Fruit fly (Drosophila melanogaster) whole organism: Measurements from ENCODE around the gene Atg12.

ENCODE experiments used
- CG8478 ChIP-seq: fragments of >200 bp; optimal IDR thresholded peaks from 2 replicates; lab custom pipeline; 2018; ENCODE audit warnings: inconsistent platforms
- Dll ChIP-seq: fragments of >200 bp; optimal IDR thresholded peaks from 2 replicates; lab custom pipeline; 2017
- EcR ChIP-seq, 2 experiments: fragments of >200 bp; optimal IDR thresholded peaks; 2 replicates each; lab custom pipeline; 2017; ENCODE audit warnings: missing biosample characterization in 2 of 2, missing genetic modification characterization in 2 of 2, missing genetic modification reagents in 2 of 2
- pan ChIP-seq: fragments of >200 bp; optimal IDR thresholded peaks from 2 replicates; lab custom pipeline; 2017
- psq ChIP-seq: fragments of >200 bp; optimal IDR thresholded peaks from 2 replicates; lab custom pipeline; 2017
- usp ChIP-seq: fragments of >200 bp; optimal IDR thresholded peaks from 2 replicates; lab custom pipeline; 2017; ENCODE audit warnings: missing biosample characterization, missing genetic modification characterization, mixed read lengths

Gene Atg12

DNA sequence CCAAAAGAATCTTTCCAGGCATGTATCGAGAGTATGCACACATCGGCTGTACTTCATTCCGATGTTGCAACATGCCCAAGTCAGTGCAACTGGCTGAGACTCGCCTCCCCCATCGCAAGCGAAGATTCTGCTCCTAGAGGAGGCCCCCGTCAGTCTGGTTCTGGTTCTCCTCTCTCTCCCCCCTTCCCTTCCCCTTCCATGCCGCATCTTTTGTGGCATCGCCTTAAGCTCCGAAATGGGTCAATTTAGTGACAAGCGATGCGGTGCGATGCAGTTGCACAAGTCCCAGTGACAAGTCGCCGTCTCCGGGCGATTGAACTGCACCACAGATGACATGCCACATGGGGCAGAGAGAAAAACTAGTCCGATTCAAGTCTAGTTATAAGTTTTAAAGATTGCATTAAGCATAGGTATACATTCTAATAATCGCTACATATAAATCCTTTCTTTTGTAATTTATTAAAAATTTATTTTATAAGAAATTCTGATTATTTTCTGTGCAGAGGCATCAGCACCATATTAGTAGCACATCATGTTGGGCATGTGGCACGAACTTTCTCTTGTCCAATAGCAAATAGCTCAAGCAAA lies 27.6 kb upstream of the Atg12 start:
- TF ChIP-seq pan (lab: Kevin White, UChicago) (no peak), CG8478 (no peak), psq (no peak), usp (GFP tag; lab: Kevin White, UChicago) (no peak), Dll (lab: Kevin White, UChicago) (no peak), EcR (GFP tag; optimal IDR thresholded peaks at IDR 0.05; lab: Kevin White, UChicago) (no peak)

DNA sequence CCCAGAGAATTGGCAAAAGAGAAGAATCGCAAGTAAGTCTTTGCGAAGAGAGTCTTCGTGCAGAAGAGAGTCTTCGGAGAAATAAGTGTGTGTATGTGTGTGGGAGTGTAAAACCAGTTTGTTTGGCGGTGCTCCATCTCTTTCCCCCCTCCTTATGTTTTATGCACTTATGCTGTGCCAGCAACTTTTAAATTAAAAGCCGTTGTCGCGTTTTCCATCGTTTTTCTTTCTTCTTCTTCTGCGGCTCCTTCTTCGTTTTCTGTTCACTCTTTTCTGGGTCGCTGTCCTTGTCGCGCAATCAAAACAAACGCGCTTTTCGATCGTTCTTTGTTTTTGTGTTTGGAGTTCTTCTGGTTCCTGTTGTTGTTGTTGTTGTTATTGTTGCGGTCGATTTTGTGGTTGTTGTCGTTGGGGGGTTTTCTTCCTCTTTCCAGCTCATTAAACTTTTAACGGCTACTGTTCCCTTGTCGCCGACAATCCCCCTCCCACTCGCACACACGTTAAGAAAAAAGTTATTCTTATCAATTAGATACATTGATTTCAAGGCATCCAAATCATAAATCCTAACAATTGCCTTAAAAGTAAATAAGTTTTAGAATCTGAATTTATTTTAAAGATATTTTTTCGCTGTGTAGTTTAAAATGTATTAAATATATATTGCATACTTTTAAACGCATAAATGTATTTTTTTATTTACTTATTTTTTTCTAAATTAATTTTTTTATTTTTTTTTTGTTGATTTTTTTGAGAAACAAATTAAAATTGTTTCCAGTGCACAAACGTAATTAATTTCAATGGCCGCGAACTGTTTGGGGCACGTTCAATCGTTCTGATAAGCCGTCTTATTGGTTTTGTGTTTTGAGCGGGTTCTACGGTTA lies 25.4 kb upstream of the Atg12 start:
- TF ChIP-seq usp (GFP tag; lab: Kevin White, UChicago) (no peak), EcR (GFP tag; optimal IDR thresholded peaks at IDR 0.05; lab: Kevin White, UChicago) (peak in 1 of 2 experiments; percentile 77)

DNA sequence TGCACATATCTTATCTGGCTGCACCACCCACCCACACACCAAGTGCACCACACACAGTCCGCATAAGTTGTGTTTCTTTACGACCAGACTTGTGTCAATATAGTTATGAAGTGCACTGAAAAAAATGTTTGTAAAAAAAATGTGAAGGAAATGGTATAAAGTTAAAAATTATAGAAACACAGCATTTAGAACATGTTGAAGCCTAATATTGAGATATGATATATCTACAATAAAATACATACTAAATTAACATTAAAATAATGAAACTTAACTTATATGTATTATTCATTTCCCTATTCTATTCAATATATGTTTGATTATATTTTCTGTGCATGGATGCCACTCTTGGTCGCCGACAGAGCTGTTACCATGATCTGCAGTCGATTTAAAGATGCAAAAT lies 23.8 kb upstream of the Atg12 start:
- TF ChIP-seq EcR (GFP tag; optimal IDR thresholded peaks at IDR 0.05; lab: Kevin White, UChicago) (no peak), CG8478 (no peak), Dll (lab: Kevin White, UChicago) (no peak), psq (no peak), usp (GFP tag; lab: Kevin White, UChicago) (no peak), pan (lab: Kevin White, UChicago) (no peak)

DNA sequence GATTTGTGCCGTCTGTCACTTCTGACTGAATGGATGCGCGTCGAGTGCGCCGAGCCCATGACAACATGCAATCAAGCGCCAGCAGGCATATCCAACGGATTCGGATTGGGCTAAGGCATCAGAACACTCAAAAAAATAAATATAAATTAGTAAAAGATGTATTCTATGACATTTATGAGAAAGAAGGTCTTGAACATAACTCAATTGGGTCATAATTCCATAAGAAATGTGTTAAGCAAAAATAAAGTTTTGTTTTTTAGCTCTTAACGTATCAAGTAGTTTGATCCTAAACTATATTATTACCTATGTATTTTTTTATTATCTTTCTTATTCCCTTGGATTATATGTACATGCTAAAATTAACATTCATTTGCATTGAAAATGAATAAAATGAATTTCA lies 23.2 kb upstream of the Atg12 start:
- no peak for TF ChIP-seq EcR (GFP tag; optimal IDR thresholded peaks at IDR 0.05; lab: Kevin White, UChicago)
- TF ChIP-seq pan (lab: Kevin White, UChicago), result no peak

DNA sequence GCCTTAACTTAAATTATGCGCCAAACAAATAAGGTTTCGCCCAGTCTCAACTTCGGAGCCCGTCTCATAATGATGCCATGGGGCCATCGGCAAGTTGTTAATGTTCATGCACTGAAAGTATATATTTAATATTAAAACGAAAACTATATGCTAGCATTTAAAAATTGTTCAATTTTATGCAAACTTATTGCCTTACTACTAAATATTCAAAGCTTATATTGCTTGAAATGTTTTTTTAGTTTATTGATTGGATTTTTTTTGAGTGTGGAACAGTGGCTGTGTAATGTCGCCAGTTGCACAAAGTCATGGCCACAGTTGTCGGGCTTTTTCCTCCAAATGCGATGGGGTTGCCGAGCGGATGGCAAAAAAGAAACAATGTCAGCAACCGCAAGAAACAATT lies 22.6 kb upstream of the Atg12 start:
- TF ChIP-seq Dll (lab: Kevin White, UChicago), result no peak
- TF ChIP-seq pan (lab: Kevin White, UChicago), result no peak
- no peak for TF ChIP-seq EcR (GFP tag; optimal IDR thresholded peaks at IDR 0.05; lab: Kevin White, UChicago)
- no peak for TF ChIP-seq psq
- TF ChIP-seq CG8478, result no peak
- no peak for TF ChIP-seq usp (GFP tag; lab: Kevin White, UChicago)

DNA sequence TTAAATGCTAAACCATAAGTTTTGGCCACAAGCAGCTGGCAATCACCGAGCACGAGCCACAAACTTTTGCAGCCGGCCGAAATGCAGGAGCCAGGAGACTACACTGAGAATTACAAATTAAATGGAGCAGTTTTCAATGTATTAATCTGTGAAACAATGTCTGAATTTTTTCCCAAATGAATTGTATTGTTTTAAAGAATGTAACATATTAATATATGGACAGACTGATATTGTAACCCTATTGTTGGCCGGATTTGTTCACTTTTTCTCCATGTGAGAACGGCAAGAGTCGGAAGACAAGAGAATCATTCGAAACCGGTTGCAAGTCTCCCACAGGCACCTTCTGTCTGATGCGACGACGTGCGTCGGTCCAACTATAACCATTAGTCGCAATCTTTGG lies 21.7 kb upstream of the Atg12 start:
- no peak for TF ChIP-seq usp (GFP tag; lab: Kevin White, UChicago)
- no peak for TF ChIP-seq CG8478
- no peak for TF ChIP-seq psq
- no peak for TF ChIP-seq EcR (GFP tag; optimal IDR thresholded peaks at IDR 0.05; lab: Kevin White, UChicago)
- no peak for TF ChIP-seq pan (lab: Kevin White, UChicago)
- TF ChIP-seq Dll (lab: Kevin White, UChicago), result no peak

DNA sequence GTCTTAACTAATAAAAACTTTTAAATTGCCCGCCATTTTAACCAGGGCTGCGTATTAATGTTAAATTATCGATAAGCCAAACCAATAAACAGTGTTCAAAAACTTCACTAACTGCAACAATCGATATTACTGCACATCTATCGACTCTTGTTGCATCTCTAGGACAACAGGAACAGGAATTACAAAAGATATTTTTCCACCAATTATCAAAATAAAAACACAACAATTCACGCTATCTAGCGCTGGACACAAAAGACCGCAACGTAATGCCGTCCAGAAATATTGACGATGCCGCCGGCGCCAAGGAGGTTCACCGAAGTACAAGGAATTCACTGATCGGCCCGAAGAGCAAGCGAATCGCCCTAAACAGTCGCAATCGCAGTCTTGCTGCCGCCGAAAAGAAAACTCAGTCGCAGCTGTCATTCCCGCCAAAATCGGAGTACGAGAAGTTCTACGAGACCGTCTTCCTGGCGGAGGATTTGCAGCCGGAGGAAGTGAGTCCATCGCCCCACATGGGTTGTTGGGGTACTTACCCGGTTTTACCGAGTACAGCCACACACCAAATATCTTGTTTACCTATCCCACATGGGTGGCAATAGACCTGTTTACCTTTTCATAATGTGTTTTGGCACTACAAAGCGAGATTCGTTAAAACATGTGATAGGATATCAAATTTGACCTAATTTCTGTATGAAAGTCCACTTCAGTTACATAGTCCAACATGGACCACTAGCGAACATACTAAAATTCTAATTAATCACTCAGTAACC lies 20.6 kb upstream of the Atg12 start, which contains the start of gene vers:
Gene vers, plus strand, starts transcription at position 136 of the 770 bp plus-strand sequence.
- TF ChIP-seq Dll (lab: Kevin White, UChicago), result no peak
- TF ChIP-seq psq, result no peak
- no peak for TF ChIP-seq usp (GFP tag; lab: Kevin White, UChicago)
- TF ChIP-seq EcR (GFP tag; optimal IDR thresholded peaks at IDR 0.05; lab: Kevin White, UChicago), result no peak
- TF ChIP-seq CG8478, result no peak
- TF ChIP-seq pan (lab: Kevin White, UChicago), result no peak

DNA sequence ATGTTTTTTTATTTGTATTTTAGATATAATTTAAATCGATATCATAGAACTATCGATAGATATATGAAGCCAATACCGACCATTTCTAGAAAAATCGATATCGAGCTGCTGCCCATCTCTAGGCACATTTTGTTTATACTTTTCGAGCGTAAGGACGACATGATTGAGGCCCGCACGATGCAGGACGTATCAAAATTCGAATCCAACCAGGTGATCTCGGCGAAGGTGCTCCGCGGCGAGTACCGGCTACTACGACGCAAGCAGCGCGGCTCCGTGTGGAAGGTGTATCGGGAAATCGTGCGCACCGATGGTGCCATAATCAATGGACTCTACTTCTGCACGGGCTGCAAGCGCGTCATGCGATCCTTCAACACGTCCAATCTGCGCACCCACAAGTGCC lies 18.6 kb upstream of the Atg12 start, which contains the start of gene ssp:
Gene ssp, plus strand, starts transcription at position 102 of the 400 bp plus-strand sequence.
- TF ChIP-seq pan (lab: Kevin White, UChicago), result no peak
- no peak for TF ChIP-seq EcR (GFP tag; optimal IDR thresholded peaks at IDR 0.05; lab: Kevin White, UChicago)
- TF ChIP-seq CG8478, result no peak
- TF ChIP-seq psq, result no peak
- TF ChIP-seq Dll (lab: Kevin White, UChicago), result no peak
- TF ChIP-seq usp (GFP tag; lab: Kevin White, UChicago), result no peak

DNA sequence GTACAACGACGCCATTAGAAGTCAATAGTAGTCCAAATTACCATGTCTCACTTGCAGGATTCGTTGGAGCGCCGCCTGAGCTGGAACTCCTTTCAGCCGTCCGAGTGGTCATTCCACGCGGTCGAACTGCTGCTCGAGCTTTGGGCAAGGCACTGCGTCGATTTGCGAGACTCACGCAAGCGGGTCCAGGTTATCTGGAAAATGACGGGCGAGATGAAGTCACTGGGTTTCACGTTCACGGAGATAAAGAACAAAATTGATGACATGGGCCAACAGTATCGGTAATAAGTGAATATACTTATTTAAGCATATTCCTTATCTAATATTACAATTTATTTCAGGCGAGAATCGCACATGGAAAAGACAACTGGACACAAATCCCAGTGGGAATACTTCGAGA lies 18.1 kb upstream of the Atg12 start:
- TF ChIP-seq EcR (GFP tag; optimal IDR thresholded peaks at IDR 0.05; lab: Kevin White, UChicago), result no peak
- no peak for TF ChIP-seq usp (GFP tag; lab: Kevin White, UChicago)
- TF ChIP-seq Dll (lab: Kevin White, UChicago), result no peak
- TF ChIP-seq pan (lab: Kevin White, UChicago), result no peak
- TF ChIP-seq psq, result no peak
- TF ChIP-seq CG8478, result no peak

DNA sequence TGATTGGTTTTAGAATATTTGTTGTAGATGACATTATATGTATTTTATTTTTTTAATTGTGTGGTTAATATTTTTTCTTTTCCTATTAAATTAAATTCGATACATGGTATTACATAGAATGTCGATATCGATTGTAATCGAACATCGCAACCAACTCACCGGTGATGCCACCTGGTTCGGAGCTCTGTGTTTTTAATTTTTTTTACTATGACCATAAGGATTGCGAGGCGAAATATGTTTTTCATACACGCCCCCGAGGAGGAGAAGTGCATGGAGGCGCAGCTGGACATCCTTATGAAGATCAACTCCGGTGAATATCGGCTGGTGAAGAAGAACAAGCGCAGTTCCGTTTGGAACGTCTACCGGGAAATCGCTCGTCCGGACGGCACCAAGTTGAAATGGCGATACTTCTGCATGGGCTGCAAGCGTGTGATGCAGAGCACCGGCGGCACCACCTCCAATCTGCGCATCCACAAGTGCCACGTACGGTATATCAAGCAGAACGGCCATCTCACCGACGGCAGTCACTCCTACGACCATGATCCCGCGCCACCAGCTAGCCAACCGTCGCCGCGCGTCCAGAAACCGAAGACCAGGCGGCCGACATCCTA lies 16.8 kb upstream of the Atg12 start, which contains the start of gene CG11560:
Gene CG11560, plus strand, starts transcription at position 145 of the 611 bp plus-strand sequence.
- no peak for TF ChIP-seq Dll (lab: Kevin White, UChicago)
- TF ChIP-seq pan (lab: Kevin White, UChicago), result no peak
- TF ChIP-seq psq, result no peak
- TF ChIP-seq usp (GFP tag; lab: Kevin White, UChicago), result no peak
- no peak for TF ChIP-seq EcR (GFP tag; optimal IDR thresholded peaks at IDR 0.05; lab: Kevin White, UChicago)
- TF ChIP-seq CG8478, result no peak

DNA sequence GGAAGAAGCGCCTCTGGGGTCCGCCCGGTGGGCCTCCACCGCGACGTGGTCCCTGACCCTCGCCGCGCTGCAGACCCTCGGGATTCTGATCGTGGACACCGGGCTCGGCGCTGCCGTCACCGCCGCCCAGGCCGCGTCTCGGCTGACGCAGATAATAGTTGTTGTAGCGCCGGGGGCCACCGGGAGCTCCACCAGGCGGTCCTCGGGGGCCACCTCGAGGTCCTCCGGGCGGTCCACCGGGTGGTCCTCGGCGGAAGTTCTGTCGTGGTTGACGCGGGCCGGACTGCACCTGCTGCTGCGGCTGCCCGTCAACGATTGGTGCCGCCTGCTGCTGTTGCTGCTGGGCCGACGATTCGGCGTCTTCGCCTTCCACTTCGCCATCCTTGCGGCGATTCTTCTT lies 13.9 kb upstream of the Atg12 start:
- no peak for TF ChIP-seq EcR (GFP tag; optimal IDR thresholded peaks at IDR 0.05; lab: Kevin White, UChicago)
- no peak for TF ChIP-seq CG8478
- no peak for TF ChIP-seq psq
- no peak for TF ChIP-seq pan (lab: Kevin White, UChicago)
- no peak for TF ChIP-seq usp (GFP tag; lab: Kevin White, UChicago)
- TF ChIP-seq Dll (lab: Kevin White, UChicago), result no peak
